Fruit fly (Drosophila melanogaster) whole organism, prepupa: ENCODE results near the gene TP53INP.
A peak's percentile ranks its signal among the peaks of the same experiment; 100 is the strongest.

Source experiments
- Blimp-1 ChIP-seq: fragments of 200-800 bp; sonication (Bioruptor generic); optimal IDR thresholded peaks from 3 replicates; lab custom pipeline; 2017; ENCODE audit warnings: missing biosample characterization, missing genetic modification characterization, mild to moderate bottlenecking, moderate library complexity, missing genetic modification reagents
- CG10669 ChIP-seq: fragments of 200-800 bp; sonication (Bioruptor generic); optimal IDR thresholded peaks from 3 replicates; lab custom pipeline; 2018; ENCODE audit warnings: missing biosample characterization, mild to moderate bottlenecking, missing genetic modification characterization, moderate library complexity
- CG11294 ChIP-seq: fragments of 200-800 bp; sonication (Bioruptor generic); IDR thresholded peaks from 2 replicates; pipeline ENCODE4 v1.3.6; 2022; ENCODE audit warnings: missing biosample characterization, missing genetic modification characterization
- CG11762 ChIP-seq: fragments of 200-800 bp; sonication (Bioruptor generic); optimal IDR thresholded peaks from 3 replicates; lab custom pipeline; 2016; ENCODE audit warnings: missing biosample characterization, missing genetic modification characterization; ENCODE audit not compliant: insufficient read depth
- CG11902 ChIP-seq: fragments of 200-800 bp; sonication (Bioruptor generic); optimal IDR thresholded peaks from 3 replicates; lab custom pipeline; 2016; ENCODE audit warnings: missing biosample characterization, missing genetic modification characterization
- CG15336 ChIP-seq: fragments of 200-800 bp; sonication (Bioruptor generic); IDR thresholded peaks from 2 replicates; pipeline ENCODE4 v1.3.6; 2022; ENCODE audit warnings: missing biosample characterization, missing genetic modification characterization
- CG1621 ChIP-seq: fragments of 200-800 bp; sonication (Bioruptor generic); optimal IDR thresholded peaks from 3 replicates; lab custom pipeline; 2018; ENCODE audit warnings: missing biosample characterization, mild to moderate bottlenecking, missing genetic modification characterization
- CG16779 ChIP-seq: fragments of 200-800 bp; sonication (Bioruptor generic); optimal IDR thresholded peaks from 3 replicates; lab custom pipeline; 2017; ENCODE audit warnings: missing biosample characterization, mild to moderate bottlenecking, missing genetic modification characterization
- CG3032 ChIP-seq: fragments of 200-800 bp; optimal IDR thresholded peaks from 2 replicates; lab custom pipeline; 2019; ENCODE audit warnings: missing biosample characterization, mild to moderate bottlenecking, missing genetic modification characterization, moderate library complexity
- CG31627 ChIP-seq: fragments of 200-800 bp; sonication (Bioruptor generic); optimal IDR thresholded peaks from 3 replicates; lab custom pipeline; 2016; ENCODE audit warnings: missing biosample characterization, missing genetic modification characterization
- CG32006 ChIP-seq: fragments of 200-800 bp; sonication (Bioruptor generic); optimal IDR thresholded peaks from 3 replicates; lab custom pipeline; 2017; ENCODE audit warnings: missing biosample characterization, mild to moderate bottlenecking, missing genetic modification characterization
- CG34406 ChIP-seq: fragments of 200-800 bp; sonication (Bioruptor generic); optimal IDR thresholded peaks from 3 replicates; lab custom pipeline; 2016; ENCODE audit warnings: missing biosample characterization, missing genetic modification characterization
- CG3919 ChIP-seq: fragments of 200-800 bp; sonication (Bioruptor generic); optimal IDR thresholded peaks from 3 replicates; lab custom pipeline; 2016; ENCODE audit warnings: missing biosample characterization, missing genetic modification characterization
- CG6163 ChIP-seq: fragments of 200-800 bp; sonication (Bioruptor generic); IDR thresholded peaks from 3 replicates; pipeline ENCODE4 v1.3.6; 2022; ENCODE audit warnings: missing biosample characterization, missing genetic modification characterization
- CG6276 ChIP-seq: fragments of 200-800 bp; sonication (Bioruptor generic); optimal IDR thresholded peaks from 2 replicates; lab custom pipeline; 2017; ENCODE audit warnings: missing biosample characterization, mild to moderate bottlenecking, missing genetic modification characterization
- CG6854 ChIP-seq: fragments of 200-800 bp; sonication (Bioruptor generic); optimal IDR thresholded peaks from 2 replicates; lab custom pipeline; 2017; ENCODE audit warnings: missing biosample characterization, mild to moderate bottlenecking, missing genetic modification characterization
- CG7368 ChIP-seq: fragments of 200-800 bp; sonication (Bioruptor generic); optimal IDR thresholded peaks from 3 replicates; lab custom pipeline; 2016; ENCODE audit warnings: missing biosample characterization, missing genetic modification characterization
- CG8119 ChIP-seq: fragments of 200-800 bp; sonication (Bioruptor generic); IDR thresholded peaks from 3 replicates; pipeline ENCODE4 v1.3.6; 2022; ENCODE audit warnings: missing biosample characterization, missing genetic modification characterization
- CG8319 ChIP-seq: fragments of 200-800 bp; sonication (Bioruptor generic); optimal IDR thresholded peaks from 3 replicates; lab custom pipeline; 2016; ENCODE audit warnings: missing biosample characterization, missing genetic modification characterization
- CG8632 ChIP-seq: fragments of 200-800 bp; sonication (Bioruptor generic); optimal IDR thresholded peaks from 3 replicates; lab custom pipeline; 2016; ENCODE audit warnings: missing biosample characterization, missing genetic modification characterization
- CG9139 ChIP-seq: fragments of 200-800 bp; sonication (Bioruptor generic); optimal IDR thresholded peaks from 3 replicates; lab custom pipeline; 2017; ENCODE audit warnings: missing biosample characterization, mild to moderate bottlenecking, missing genetic modification characterization
- Eip93F ChIP-seq: fragments of 200-800 bp; sonication (Bioruptor generic); optimal IDR thresholded peaks from 2 replicates; lab custom pipeline; 2016; ENCODE audit warnings: missing biosample characterization, mild to moderate bottlenecking, missing genetic modification characterization
- Ets21C ChIP-seq: fragments of 200-800 bp; sonication (Bioruptor generic); optimal IDR thresholded peaks from 3 replicates; lab custom pipeline; 2016; ENCODE audit warnings: missing biosample characterization, missing genetic modification characterization
- Ets96B ChIP-seq: fragments of 200-800 bp; optimal IDR thresholded peaks from 2 replicates; lab custom pipeline; 2019; ENCODE audit warnings: missing biosample characterization, mild to moderate bottlenecking, missing genetic modification characterization, moderate library complexity
- Gug ChIP-seq: fragments of 200-800 bp; sonication (Bioruptor generic); IDR thresholded peaks from 2 replicates; pipeline ENCODE4 v1.3.6; 2022; ENCODE audit warnings: missing biosample characterization, missing genetic modification characterization
- Hr38 ChIP-seq: sonication (Bioruptor generic); optimal IDR thresholded peaks from 2 replicates; lab custom pipeline; 2016; ENCODE audit warnings: missing biosample characterization, missing genetic modification characterization
- Hr4 ChIP-seq: fragments of 200-800 bp; sonication (Bioruptor generic); optimal IDR thresholded peaks from 3 replicates; lab custom pipeline; 2016; ENCODE audit warnings: missing biosample characterization, missing genetic modification characterization
- Lpt ChIP-seq: fragments of 200-800 bp; sonication (Bioruptor generic); optimal IDR thresholded peaks from 3 replicates; lab custom pipeline; 2016; ENCODE audit warnings: missing biosample characterization, missing genetic modification characterization
- Met ChIP-seq: fragments of 200-800 bp; sonication (Bioruptor generic); optimal IDR thresholded peaks from 3 replicates; lab custom pipeline; 2016; ENCODE audit warnings: missing biosample characterization, missing genetic modification characterization
- OdsH ChIP-seq: fragments of 200-800 bp; sonication (Bioruptor generic); optimal IDR thresholded peaks from 3 replicates; lab custom pipeline; 2016; ENCODE audit warnings: missing biosample characterization, missing genetic modification characterization
- Smox ChIP-seq: fragments of 200-800 bp; sonication (Bioruptor generic); optimal IDR thresholded peaks from 3 replicates; lab custom pipeline; 2016; ENCODE audit warnings: missing biosample characterization, missing genetic modification characterization
- Sox102F ChIP-seq: fragments of 200-800 bp; sonication (Bioruptor generic); optimal IDR thresholded peaks from 2 replicates; lab custom pipeline; 2016; ENCODE audit warnings: missing biosample characterization, mild to moderate bottlenecking, missing genetic modification characterization
- Sox14 ChIP-seq: fragments of 200-800 bp; sonication (Bioruptor generic); optimal IDR thresholded peaks from 3 replicates; lab custom pipeline; 2016; ENCODE audit warnings: missing biosample characterization, missing genetic modification characterization
- Sox15 ChIP-seq: fragments of 200-800 bp; sonication (Bioruptor generic); optimal IDR thresholded peaks from 3 replicates; lab custom pipeline; 2016; ENCODE audit warnings: missing biosample characterization, missing genetic modification characterization
- achi ChIP-seq: fragments of 200-800 bp; sonication (Bioruptor generic); optimal IDR thresholded peaks from 3 replicates; lab custom pipeline; 2016; ENCODE audit warnings: missing biosample characterization, missing genetic modification characterization
- acj6 ChIP-seq: fragments of 200-800 bp; sonication (Bioruptor generic); optimal IDR thresholded peaks from 3 replicates; lab custom pipeline; 2016; ENCODE audit warnings: missing biosample characterization, missing genetic modification characterization
- cyc ChIP-seq: fragments of 200-800 bp; sonication (Bioruptor generic); optimal IDR thresholded peaks from 3 replicates; lab custom pipeline; 2016; ENCODE audit warnings: missing biosample characterization, missing genetic modification characterization
- dac ChIP-seq: fragments of 200-800 bp; sonication (Bioruptor generic); optimal IDR thresholded peaks from 2 replicates; lab custom pipeline; 2017; ENCODE audit warnings: missing biosample characterization, mild to moderate bottlenecking, missing genetic modification characterization
- dsx ChIP-seq: fragments of 200-800 bp; optimal IDR thresholded peaks from 3 replicates; lab custom pipeline; 2019; ENCODE audit warnings: missing biosample characterization, mild to moderate bottlenecking, missing genetic modification characterization, moderate library complexity; ENCODE audit not compliant: poor library complexity, severe bottlenecking
- eg ChIP-seq: fragments of 200-800 bp; sonication (Bioruptor generic); IDR thresholded peaks from 3 replicates; pipeline ENCODE4 v1.3.6; 2022; ENCODE audit warnings: missing biosample characterization, missing genetic modification characterization
- esn ChIP-seq: fragments of 200-800 bp; sonication (Bioruptor generic); optimal IDR thresholded peaks from 2 replicates; lab custom pipeline; 2016; ENCODE audit warnings: missing biosample characterization, mild to moderate bottlenecking, missing genetic modification characterization, moderate library complexity
- fd85E ChIP-seq: fragments of 200-800 bp; sonication (Bioruptor generic); optimal IDR thresholded peaks from 3 replicates; lab custom pipeline; 2016; ENCODE audit warnings: missing biosample characterization, missing genetic modification characterization
- fkh ChIP-seq: fragments of 200-800 bp; sonication (Bioruptor generic); optimal IDR thresholded peaks from 3 replicates; lab custom pipeline; 2017; ENCODE audit warnings: missing biosample characterization, mild to moderate bottlenecking, missing genetic modification characterization, moderate library complexity
- lz ChIP-seq: fragments of 200-800 bp; sonication (Bioruptor generic); optimal IDR thresholded peaks from 3 replicates; lab custom pipeline; 2016; ENCODE audit warnings: missing biosample characterization, missing genetic modification characterization
- pdm3 ChIP-seq: fragments of 200-800 bp; sonication (Bioruptor generic); optimal IDR thresholded peaks from 3 replicates; lab custom pipeline; 2016; ENCODE audit warnings: missing biosample characterization, missing genetic modification characterization
- spab ChIP-seq: fragments of 200-800 bp; sonication (Bioruptor generic); optimal IDR thresholded peaks from 2 replicates; lab custom pipeline; 2017; ENCODE audit warnings: missing biosample characterization, mild to moderate bottlenecking, missing genetic modification characterization, missing genetic modification reagents
- ss ChIP-seq, 2 experiments: fragments of 200-800 bp; sonication (Bioruptor generic); optimal IDR thresholded peaks; 2 replicates in 1 of 2; 3 replicates in 1 of 2; lab custom pipeline; 2017 to 2018; ENCODE audit warnings: mild to moderate bottlenecking in 2 of 2, missing biosample characterization in 2 of 2, missing genetic modification characterization in 2 of 2, moderate library complexity in 1 of 2
- svp ChIP-seq: fragments of 200-800 bp; sonication (Bioruptor generic); peaks from one replicate; lab custom pipeline; 2016; ENCODE audit warnings: missing biosample characterization, missing genetic modification characterization
- topi ChIP-seq: fragments of 200-800 bp; sonication (Bioruptor generic); optimal IDR thresholded peaks from 3 replicates; lab custom pipeline; 2016; ENCODE audit warnings: missing biosample characterization, missing genetic modification characterization
- vri ChIP-seq: fragments of 200-800 bp; sonication (Bioruptor generic); optimal IDR thresholded peaks from 3 replicates; lab custom pipeline; 2016; ENCODE audit warnings: missing biosample characterization, mild to moderate bottlenecking, missing genetic modification characterization

The TP53INP gene

DNA sequence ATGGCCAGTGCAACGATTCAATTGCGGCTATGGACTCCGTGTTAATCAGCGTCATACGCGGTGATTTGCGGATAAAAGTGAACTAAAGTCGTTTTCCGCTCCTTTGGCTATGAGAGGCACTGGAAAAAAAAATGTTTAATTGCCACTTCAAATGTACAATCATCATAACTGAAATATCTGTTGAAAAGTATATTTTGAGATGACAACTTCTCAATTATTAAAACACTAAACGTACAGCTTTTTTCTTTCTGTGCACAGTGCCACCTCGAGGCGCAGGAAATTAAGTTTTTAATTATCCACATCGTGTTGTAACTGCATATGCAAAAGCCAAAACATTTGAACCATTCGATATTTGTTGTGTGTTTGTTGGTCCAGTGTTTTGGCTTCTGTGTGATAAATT lies 13.9 kb upstream of the TP53INP start (continued):
- no peak for TF ChIP-seq CG9139
- TF ChIP-seq CG11902 (GFP tag; lab: Kevin White, UChicago): no peak
- TF ChIP-seq achi (GFP tag; lab: Kevin White, UChicago): peak; percentile 23
- TF ChIP-seq CG11762 (GFP tag; lab: Kevin White, UChicago): peak; percentile 1
- no peak for TF ChIP-seq Met (GFP tag; lab: Kevin White, UChicago)
- no peak for TF ChIP-seq acj6
- TF ChIP-seq pdm3: peak; percentile 48

DNA sequence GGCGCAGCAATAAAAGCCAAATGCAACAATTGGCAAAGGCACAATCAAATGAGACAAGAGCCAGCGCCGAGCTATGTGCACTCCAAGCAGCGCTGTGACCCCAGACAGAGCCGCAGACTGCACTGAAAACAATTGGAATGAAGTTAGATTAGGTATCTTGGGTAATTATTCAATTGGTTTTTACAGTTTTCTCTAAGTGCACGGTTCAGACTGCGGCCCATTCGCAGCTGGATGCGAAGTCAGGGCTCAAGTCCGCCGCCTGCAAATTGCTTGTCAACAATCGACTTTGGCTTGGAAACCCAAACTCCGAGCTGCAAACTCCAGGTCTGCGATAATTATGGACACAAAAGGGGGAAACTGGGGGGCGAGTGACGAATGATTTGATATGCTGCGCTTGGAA lies 13.1 kb upstream of the TP53INP start:
- TF ChIP-seq pdm3: no peak
- peak; percentile 20 for TF ChIP-seq CG6276
- TF ChIP-seq CG6163 (GFP tag; lab: Robert Waterston, UW): peak; percentile 45; the same call in 1 of the 3 replicates
- no peak for TF ChIP-seq dac (GFP tag; lab: Kevin White, UChicago)
- TF ChIP-seq Ets21C (GFP tag; lab: Kevin White, UChicago): no peak
- peak; percentile 29 for TF ChIP-seq CG32006
- TF ChIP-seq CG11294: no peak
- no peak for TF ChIP-seq topi (GFP tag; lab: Kevin White, UChicago)
- no peak for TF ChIP-seq svp (GFP tag; lab: Kevin White, UChicago)
- no peak for TF ChIP-seq fd85E (GFP tag; lab: Kevin White, UChicago)
- TF ChIP-seq CG3032 (tag; lab: Kevin White, UChicago): no peak
- TF ChIP-seq CG6854 (GFP tag; lab: Kevin White, UChicago): no peak
- TF ChIP-seq Met (GFP tag; lab: Kevin White, UChicago): no peak
- peak; percentile 16 for TF ChIP-seq Hr4 (GFP tag; lab: Kevin White, UChicago)
- peak; percentile 8 for TF ChIP-seq Sox14 (GFP tag; lab: Kevin White, UChicago)
- no peak for TF ChIP-seq CG8632 (GFP tag; lab: Kevin White, UChicago)
- no peak for TF ChIP-seq vri
- TF ChIP-seq CG16779: no peak
- TF ChIP-seq esn: no peak
- TF ChIP-seq CG8319 (GFP tag; lab: Kevin White, UChicago): no peak
- no peak for TF ChIP-seq lz
- TF ChIP-seq CG34406: no peak
- TF ChIP-seq eg (GFP tag; lab: Robert Waterston, UW): peak; percentile 39; the same call in 2 of the 3 replicates
- TF ChIP-seq CG11902 (GFP tag; lab: Kevin White, UChicago): no peak
- no peak for TF ChIP-seq CG1621 (tag; lab: Kevin White, UChicago)
- no peak for TF ChIP-seq Sox15 (GFP tag; lab: Kevin White, UChicago)
- no peak for TF ChIP-seq spab (GFP tag; lab: Kevin White, UChicago)
- TF ChIP-seq CG15336 (GFP tag; lab: Robert Waterston, UW): no peak
- TF ChIP-seq CG31627 (GFP tag; lab: Kevin White, UChicago): no peak
- no peak for TF ChIP-seq CG11762 (GFP tag; lab: Kevin White, UChicago)
- no peak for TF ChIP-seq CG10669 (GFP tag; lab: Kevin White, UChicago)
- TF ChIP-seq ss (GFP tag; optimal IDR thresholded peaks at IDR 0.05; lab: Kevin White, UChicago): no peak
- TF ChIP-seq CG8119 (GFP tag; lab: Robert Waterston, UW): no peak
- no peak for TF ChIP-seq CG9139
- no peak for TF ChIP-seq Lpt (GFP tag; lab: Kevin White, UChicago)
- TF ChIP-seq Hr38 (GFP tag; lab: Kevin White, UChicago): no peak
- TF ChIP-seq Sox102F (GFP tag; lab: Kevin White, UChicago): no peak
- TF ChIP-seq fkh (GFP tag; lab: Kevin White, UChicago): no peak
- TF ChIP-seq dsx (GFP tag; lab: Kevin White, UChicago): no peak
- TF ChIP-seq achi (GFP tag; lab: Kevin White, UChicago): peak; percentile 10
- TF ChIP-seq Ets96B (tag; lab: Kevin White, UChicago): no peak
- TF ChIP-seq Blimp-1 (GFP tag; lab: Kevin White, UChicago): no peak
- no peak for TF ChIP-seq cyc
- no peak for TF ChIP-seq Smox (GFP tag; lab: Kevin White, UChicago)
- TF ChIP-seq CG7368 (GFP tag; lab: Kevin White, UChicago): no peak
- TF ChIP-seq OdsH (GFP tag; lab: Kevin White, UChicago): peak; percentile 19
- TF ChIP-seq CG3919 (GFP tag; lab: Kevin White, UChicago): peak; percentile 37
- TF ChIP-seq Gug: no peak; the same call in 1 of the 2 replicates
- TF ChIP-seq Eip93F (GFP tag; lab: Kevin White, UChicago): no peak
